Fruit fly (Drosophila melanogaster) whole organism, embryonic: ENCODE data around the gene CG13917.

Source experiments
- Awh ChIP-seq: fragments of 200-800 bp; sonication (Bioruptor generic); IDR thresholded peaks from 2 replicates; pipeline ENCODE4, ENCODE4 v1.3.6; 2022; ENCODE audit warnings: missing biosample characterization, missing genetic modification characterization
- B-H2 ChIP-seq: fragments of 200-800 bp; sonication (Bioruptor generic); optimal IDR thresholded peaks from 2 replicates; lab custom pipeline; 2018; ENCODE audit warnings: missing biosample characterization, mild to moderate bottlenecking, missing genetic modification characterization
- CG2875 ChIP-seq: fragments of 200-800 bp; sonication (Bioruptor generic); optimal IDR thresholded peaks from 2 replicates; lab custom pipeline; 2017; ENCODE audit warnings: missing biosample characterization, mild to moderate bottlenecking, missing genetic modification characterization, missing genetic modification reagents
- CG34224 ChIP-seq: fragments of 200-800 bp; sonication (Bioruptor generic); IDR thresholded peaks from 3 replicates; pipeline ENCODE4 v1.3.6; 2022; ENCODE audit warnings: missing biosample characterization, missing genetic modification characterization; ENCODE audit not compliant: partially characterized antibody
- CG4328 ChIP-seq: fragments of 200-800 bp; sonication (Bioruptor generic); optimal IDR thresholded peaks from 3 replicates; lab custom pipeline; 2017; ENCODE audit warnings: missing biosample characterization, missing genetic modification reagents, missing genetic modification characterization
- CG43689 ChIP-seq: fragments of 200-800 bp; sonication (Bioruptor generic); IDR thresholded peaks from 2 replicates; pipeline ENCODE4 v1.3.6; 2022; ENCODE audit warnings: missing biosample characterization, missing genetic modification characterization
- CG4730 ChIP-seq: fragments of 200-800 bp; sonication (Bioruptor generic); IDR thresholded peaks from 2 replicates; pipeline ENCODE4 v1.3.6; 2022; ENCODE audit warnings: missing biosample characterization, missing genetic modification characterization
- CG4820 ChIP-seq: fragments of 200-800 bp; sonication (Bioruptor generic); optimal IDR thresholded peaks from 3 replicates; lab custom pipeline; 2016; ENCODE audit warnings: missing biosample characterization, missing genetic modification characterization
- CG6683 ChIP-seq: fragments of 200-800 bp; sonication (Bioruptor generic); optimal IDR thresholded peaks from 2 replicates; lab custom pipeline; 2017; ENCODE audit warnings: missing biosample characterization, mild to moderate bottlenecking, missing genetic modification characterization, missing genetic modification reagents
- CG6791 ChIP-seq: fragments of 200-800 bp; sonication (Bioruptor generic); IDR thresholded peaks from 3 replicates; pipeline ENCODE4 v1.3.6; 2022; ENCODE audit warnings: missing biosample characterization, missing genetic modification characterization; ENCODE audit not compliant: partially characterized antibody
- CG7928 ChIP-seq: fragments of 200-800 bp; sonication (Bioruptor generic); optimal IDR thresholded peaks from 2 replicates; lab custom pipeline; 2017; ENCODE audit warnings: missing biosample characterization, mild to moderate bottlenecking, missing genetic modification characterization
- CG7987 ChIP-seq: fragments of 200-800 bp; sonication (Bioruptor generic); optimal IDR thresholded peaks from 2 replicates; lab custom pipeline; 2018; ENCODE audit warnings: missing biosample characterization, mild to moderate bottlenecking, missing genetic modification characterization, moderate library complexity
- CG8290 ChIP-seq, 3 experiments: fragments of 200-800 bp; sonication (Bioruptor generic); optimal IDR thresholded peaks; 2 replicates each; lab custom pipeline; 2016 to 2019; ENCODE audit warnings: missing biosample characterization in 3 of 3, missing genetic modification characterization in 3 of 3, mild to moderate bottlenecking in 2 of 3, moderate library complexity in 1 of 3
- Camta ChIP-seq: fragments of 200-800 bp; sonication (Bioruptor generic); optimal IDR thresholded peaks from 2 replicates; lab custom pipeline; 2016; ENCODE audit warnings: missing biosample characterization, missing genetic modification characterization
- D19B ChIP-seq: fragments of 200-800 bp; sonication (Bioruptor generic); optimal IDR thresholded peaks from 2 replicates; lab custom pipeline; 2017; ENCODE audit warnings: missing biosample characterization, mild to moderate bottlenecking, missing genetic modification characterization
- Deaf1 ChIP-seq: fragments of 200-800 bp; optimal IDR thresholded peaks from 3 replicates; lab custom pipeline; 2019; ENCODE audit warnings: missing biosample characterization, mild to moderate bottlenecking, missing genetic modification characterization, moderate library complexity
- Dip2 ChIP-seq: fragments of 200-800 bp; sonication (Bioruptor generic); IDR thresholded peaks from 2 replicates; pipeline ENCODE4 v1.3.6; 2022; ENCODE audit warnings: missing biosample characterization, missing genetic modification characterization
- Fer2 ChIP-seq: fragments of 200-800 bp; sonication (Bioruptor generic); optimal IDR thresholded peaks from 2 replicates; lab custom pipeline; 2018; ENCODE audit warnings: missing biosample characterization, mild to moderate bottlenecking, missing genetic modification characterization, moderate library complexity
- HmgZ ChIP-seq: fragments of 200-800 bp; sonication (Bioruptor generic); optimal IDR thresholded peaks from 2 replicates; lab custom pipeline; 2018; ENCODE audit warnings: missing biosample characterization, mild to moderate bottlenecking, missing genetic modification characterization
- Jarid2 ChIP-seq: fragments of 200-800 bp; sonication (Bioruptor generic); optimal IDR thresholded peaks from 3 replicates; lab custom pipeline; 2017; ENCODE audit warnings: mild to moderate bottlenecking, missing biosample characterization, missing genetic modification reagents, missing genetic modification characterization
- Lhr ChIP-seq: fragments of 200-800 bp; sonication (Bioruptor generic); optimal IDR thresholded peaks from 3 replicates; lab custom pipeline; 2017; ENCODE audit warnings: mild to moderate bottlenecking, missing biosample characterization, missing genetic modification reagents, missing genetic modification characterization
- Lim3 ChIP-seq: fragments of 200-800 bp; sonication (Bioruptor generic); IDR thresholded peaks from 2 replicates; pipeline ENCODE4 v1.3.6; 2022; ENCODE audit warnings: missing biosample characterization, missing genetic modification characterization
- Neu2 ChIP-seq: fragments of 200-800 bp; sonication (Bioruptor generic); optimal IDR thresholded peaks from 3 replicates; lab custom pipeline; 2016; ENCODE audit warnings: missing biosample characterization, missing genetic modification characterization, borderline replicate concordance
- Nf-YA ChIP-seq: fragments of 200-800 bp; sonication (Bioruptor generic); IDR thresholded peaks from 2 replicates; pipeline ENCODE4 v1.3.6; 2022; ENCODE audit warnings: missing biosample characterization, missing genetic modification characterization
- Oli ChIP-seq: fragments of 200-800 bp; sonication (Bioruptor generic); optimal IDR thresholded peaks from 2 replicates; lab custom pipeline; 2018; ENCODE audit warnings: missing biosample characterization, mild to moderate bottlenecking, missing genetic modification characterization, moderate library complexity
- Poxn ChIP-seq: fragments of 200-800 bp; sonication (Bioruptor generic); IDR thresholded peaks from 2 replicates; pipeline ENCODE4 v1.3.6; 2022; ENCODE audit warnings: missing biosample characterization, missing genetic modification characterization
- Taf1 ChIP-seq: fragments of 200-800 bp; sonication (Bioruptor generic); IDR thresholded peaks from 2 replicates; pipeline ENCODE4 v1.3.6; 2022; ENCODE audit warnings: missing biosample characterization, missing genetic modification characterization
- br ChIP-seq: fragments of >200 bp; optimal IDR thresholded peaks from 2 replicates; lab custom pipeline; 2017
- fu2 ChIP-seq: fragments of 200-800 bp; sonication (Bioruptor generic); optimal IDR thresholded peaks from 2 replicates; lab custom pipeline; 2016; ENCODE audit warnings: missing biosample characterization, missing genetic modification characterization
- gcm ChIP-seq: fragments of 200-800 bp; sonication (Bioruptor generic); optimal IDR thresholded peaks from 2 replicates; lab custom pipeline; 2019; ENCODE audit warnings: missing biosample characterization, mild to moderate bottlenecking, missing genetic modification characterization, moderate library complexity
- gro ChIP-seq: fragments of 200-800 bp; sonication (Bioruptor generic); optimal IDR thresholded peaks from 2 replicates; lab custom pipeline; 2016; ENCODE audit warnings: missing biosample characterization, missing genetic modification characterization
- hth ChIP-seq: fragments of >200 bp; optimal IDR thresholded peaks from 2 replicates; lab custom pipeline; 2017; ENCODE audit warnings: inconsistent platforms
- inv ChIP-seq: fragments of 200-800 bp; sonication (Bioruptor generic); IDR thresholded peaks from 2 replicates; pipeline ENCODE4 v1.3.6; 2022; ENCODE audit warnings: missing biosample characterization, missing genetic modification characterization; ENCODE audit not compliant: partially characterized antibody
- lbe ChIP-seq: fragments of 200-800 bp; sonication (Bioruptor generic); optimal IDR thresholded peaks from 2 replicates; lab custom pipeline; 2016; ENCODE audit warnings: missing biosample characterization, mild to moderate bottlenecking, missing genetic modification characterization
- mirr ChIP-seq: fragments of 200-800 bp; sonication (Bioruptor generic); optimal IDR thresholded peaks from 3 replicates; lab custom pipeline; 2018; ENCODE audit warnings: missing biosample characterization, mild to moderate bottlenecking, missing genetic modification characterization
- nmo ChIP-seq: fragments of 200-800 bp; sonication (Bioruptor generic); optimal IDR thresholded peaks from 2 replicates; lab custom pipeline; 2018; ENCODE audit warnings: missing biosample characterization, mild to moderate bottlenecking, missing genetic modification characterization, moderate library complexity
- oc ChIP-seq: fragments of 200-800 bp; sonication (Bioruptor generic); optimal IDR thresholded peaks from 2 replicates; lab custom pipeline; 2018; ENCODE audit warnings: missing biosample characterization, mild to moderate bottlenecking, missing genetic modification characterization, moderate library complexity
- pho ChIP-seq: fragments of 200-800 bp; sonication (Bioruptor generic); optimal IDR thresholded peaks from 2 replicates; lab custom pipeline; 2016; ENCODE audit warnings: missing biosample characterization, missing genetic modification characterization
- pros ChIP-seq: fragments of 200-800 bp; sonication (Bioruptor generic); optimal IDR thresholded peaks from 3 replicates; lab custom pipeline; 2019; ENCODE audit warnings: missing biosample characterization, mild to moderate bottlenecking, missing genetic modification characterization, moderate library complexity
- rib ChIP-seq: fragments of 200-800 bp; sonication (Bioruptor generic); IDR thresholded peaks from 2 replicates; pipeline ENCODE4 v1.3.6; 2022; ENCODE audit warnings: missing biosample characterization, missing genetic modification characterization
- slou ChIP-seq: fragments of 200-800 bp; sonication (Bioruptor generic); optimal IDR thresholded peaks from 3 replicates; lab custom pipeline; 2016; ENCODE audit warnings: missing biosample characterization, missing genetic modification characterization
- sna ChIP-seq: fragments of 200-800 bp; sonication (Bioruptor generic); IDR thresholded peaks from 2 replicates; pipeline ENCODE4 v1.3.6; 2022; ENCODE audit warnings: missing biosample characterization, missing genetic modification characterization; ENCODE audit not compliant: partially characterized antibody
- sqz ChIP-seq: fragments of 200-800 bp; sonication (Bioruptor generic); optimal IDR thresholded peaks from 3 replicates; lab custom pipeline; 2018; ENCODE audit warnings: missing biosample characterization, mild to moderate bottlenecking, missing genetic modification characterization
- sug ChIP-seq: fragments of 200-800 bp; optimal IDR thresholded peaks from 2 replicates; lab custom pipeline; 2019; ENCODE audit warnings: missing biosample characterization, mild to moderate bottlenecking, missing genetic modification characterization, moderate library complexity
- tgo ChIP-seq: fragments of 200-800 bp; sonication (Bioruptor generic); IDR thresholded peaks from 3 replicates; pipeline ENCODE4 v1.3.6; 2022; ENCODE audit warnings: missing biosample characterization, missing genetic modification characterization
- tll ChIP-seq, 2 experiments: fragments of 200-800 bp in 1 of 2; fragments of >200 bp in 1 of 2; sonication (Bioruptor generic) in 1 of 2; optimal IDR thresholded peaks; 2 replicates each; lab custom pipeline; 2017 to 2019; ENCODE audit warnings: missing biosample characterization in 2 of 2, missing genetic modification characterization in 2 of 2, mild to moderate bottlenecking in 1 of 2, moderate library complexity in 1 of 2
- tx ChIP-seq: fragments of 200-800 bp; sonication (Bioruptor generic); optimal IDR thresholded peaks from 2 replicates; lab custom pipeline; 2016; ENCODE audit warnings: missing biosample characterization, missing genetic modification characterization
- vfl ChIP-seq: fragments of 200-800 bp; sonication (Bioruptor generic); optimal IDR thresholded peaks from 2 replicates; lab custom pipeline; 2016; ENCODE audit warnings: missing biosample characterization, missing genetic modification characterization

Gene CG13917

dm6 chr3L:1536487-1537337 lies 39.8 kb upstream of the CG13917 start, which contains the start of the genes CG12091 and pns (continued):
- TF ChIP-seq tll (GFP tag; optimal IDR thresholded peaks at IDR 0.05; lab: Kevin White, UChicago), result no peak
- peak; percentile 59 for TF ChIP-seq lbe (GFP tag; lab: Kevin White, UChicago)
- 0 out of 2 replicates have a peak, but pooled peaks have one; percentile 20 for TF ChIP-seq Nf-YA
- TF ChIP-seq hth (lab: Kevin White, UChicago), result no peak
- TF ChIP-seq Dip2 (GFP tag; lab: Robert Waterston, UW), result no peak
- peak; percentile 14 for TF ChIP-seq CG4328 (GFP tag; lab: Kevin White, UChicago)
- peak; percentile 69 for TF ChIP-seq sug (tag; lab: Kevin White, UChicago)
- no peak for TF ChIP-seq Lim3 (GFP tag; lab: Robert Waterston, UW)
- TF ChIP-seq fu2, result peak; percentile 63
- TF ChIP-seq sqz (GFP tag; lab: Kevin White, UChicago), result peak; percentile 89
- peak; percentile 69 for TF ChIP-seq gcm (GFP tag; lab: Kevin White, UChicago)
- peak; percentile 44 for TF ChIP-seq CG2875 (GFP tag; lab: Kevin White, UChicago)
- peak; percentile 43 for TF ChIP-seq CG7987 (GFP tag; lab: Kevin White, UChicago)
- peak; percentile 21 for TF ChIP-seq oc
- TF ChIP-seq CG7928 (GFP tag; lab: Kevin White, UChicago), result peak; percentile 58
- TF ChIP-seq inv (GFP tag; lab: Robert Waterston, UW), result peak; percentile 73; the same call in 1 of the 2 replicates
- peak; percentile 61 for TF ChIP-seq tx (GFP tag; lab: Kevin White, UChicago)
- peak; percentile 39; the same call in 1 of the 2 replicates for TF ChIP-seq CG4730 (GFP tag; lab: Robert Waterston, UW)
- TF ChIP-seq br, result no peak
- peak; percentile 70 for TF ChIP-seq Lhr (GFP tag; lab: Kevin White, UChicago)
- TF ChIP-seq sna (GFP tag; lab: Robert Waterston, UW), result peak; percentile 40; the same call in 1 of the 2 replicates
- no peak for TF ChIP-seq slou (GFP tag; lab: Kevin White, UChicago)
- TF ChIP-seq Jarid2 (GFP tag; lab: Kevin White, UChicago), result peak; percentile 65
- TF ChIP-seq CG4820 (GFP tag; lab: Kevin White, UChicago), result peak; percentile 60
- no peak for TF ChIP-seq CG34224 (GFP tag; lab: Robert Waterston, UW)
- peak; percentile 13 for TF ChIP-seq Fer2 (tag; lab: Kevin White, UChicago)
- peak; percentile 68 for TF ChIP-seq CG8290 (GFP tag; optimal IDR thresholded peaks at IDR 0.05; lab: Kevin White, UChicago)
- TF ChIP-seq CG8290 (tag; optimal IDR thresholded peaks at IDR 0.05; lab: Kevin White, UChicago), result peak in 1 of 2 experiments; percentile 53
- TF ChIP-seq Poxn, result no peak
- TF ChIP-seq mirr (GFP tag; lab: Kevin White, UChicago), result no peak
- no peak for TF ChIP-seq rib (GFP tag; lab: Robert Waterston, UW)
- TF ChIP-seq Camta (GFP tag; lab: Kevin White, UChicago), result peak; percentile 67
- TF ChIP-seq Neu2 (GFP tag; lab: Kevin White, UChicago), result peak; percentile 14
- peak; percentile 59 for TF ChIP-seq B-H2 (GFP tag; lab: Kevin White, UChicago)
- no peak for TF ChIP-seq Awh (GFP tag; lab: Robert Waterston, UW)
- TF ChIP-seq nmo (GFP tag; lab: Kevin White, UChicago), result peak; percentile 80
- peak; percentile 51 for TF ChIP-seq Deaf1 (tag; lab: Kevin White, UChicago)
- peak; percentile 66 for TF ChIP-seq pho
- no peak for TF ChIP-seq CG6683 (GFP tag; lab: Kevin White, UChicago)
- peak; percentile 23 for TF ChIP-seq D19B (GFP tag; lab: Kevin White, UChicago)
- peak; percentile 56; the same call in 2 of the 3 replicates for TF ChIP-seq tgo (GFP tag; lab: Robert Waterston, UW)
- no peak for TF ChIP-seq CG43689
- peak; percentile 39 for TF ChIP-seq Oli (tag; lab: Kevin White, UChicago)
- TF ChIP-seq CG6791 (GFP tag; lab: Robert Waterston, UW), result peak; percentile 18; the same call in 1 of the 3 replicates
- TF ChIP-seq gro (GFP tag; lab: Kevin White, UChicago), result peak; percentile 72
- TF ChIP-seq HmgZ, result peak; percentile 37
- TF ChIP-seq vfl (GFP tag; lab: Kevin White, UChicago), result peak; percentile 40
- 0 out of 2 replicates have a peak, but pooled peaks have one; percentile 30 for TF ChIP-seq Taf1 (GFP tag; lab: Robert Waterston, UW)
- TF ChIP-seq pros (GFP tag; lab: Kevin White, UChicago), result no peak
